Fruit fly (Drosophila melanogaster) whole organism, embryonic: Measurements from ENCODE around the gene blot.

ENCODE experiments used
- Atf6 ChIP-seq: fragments of 200-800 bp; sonication (Bioruptor generic); IDR thresholded peaks from 2 replicates; pipeline ENCODE4 v1.3.6; 2022; ENCODE audit warnings: missing biosample characterization, missing genetic modification characterization
- CG10565 ChIP-seq: fragments of 200-800 bp; sonication (Bioruptor generic); optimal IDR thresholded peaks from 3 replicates; lab custom pipeline; 2016; ENCODE audit warnings: missing biosample characterization, mild to moderate bottlenecking, missing genetic modification characterization
- CG11085 ChIP-seq: fragments of 200-800 bp; sonication (Bioruptor generic); IDR thresholded peaks from 2 replicates; pipeline ENCODE4 v1.3.6; 2022; ENCODE audit warnings: missing biosample characterization, missing genetic modification characterization
- CG11247 ChIP-seq: fragments of 200-800 bp; sonication (Bioruptor generic); IDR thresholded peaks from 2 replicates; pipeline ENCODE4 v1.3.6; 2022; ENCODE audit warnings: missing biosample characterization, missing genetic modification characterization
- CG1233 ChIP-seq: fragments of 200-800 bp; sonication (Bioruptor generic); optimal IDR thresholded peaks from 4 replicates; lab custom pipeline; 2018; ENCODE audit warnings: missing biosample characterization, mild to moderate bottlenecking, missing genetic modification characterization
- CG12769 ChIP-seq: fragments of 200-800 bp; sonication (Bioruptor generic); optimal IDR thresholded peaks from 2 replicates; lab custom pipeline; 2019; ENCODE audit warnings: missing biosample characterization, mild to moderate bottlenecking, missing genetic modification characterization, moderate library complexity
- CG13624 ChIP-seq: fragments of 200-800 bp; sonication (Bioruptor generic); optimal IDR thresholded peaks from 2 replicates; lab custom pipeline; 2016; ENCODE audit warnings: missing biosample characterization, missing genetic modification characterization
- CG14710 ChIP-seq: fragments of 200-800 bp; sonication (Bioruptor generic); optimal IDR thresholded peaks from 3 replicates; lab custom pipeline; 2019; ENCODE audit warnings: missing biosample characterization, mild to moderate bottlenecking, missing genetic modification characterization, moderate library complexity
- CG1529 ChIP-seq: fragments of 200-800 bp; sonication (Bioruptor generic); optimal IDR thresholded peaks from 3 replicates; lab custom pipeline; 2018; ENCODE audit warnings: missing biosample characterization, missing genetic modification characterization
- CG15696 ChIP-seq: fragments of 200-800 bp; sonication (Bioruptor generic); optimal IDR thresholded peaks from 2 replicates; lab custom pipeline; 2019; ENCODE audit warnings: missing biosample characterization, mild to moderate bottlenecking, missing genetic modification characterization, moderate library complexity
- CG18599 ChIP-seq: fragments of 200-800 bp; sonication (Bioruptor generic); optimal IDR thresholded peaks from 3 replicates; lab custom pipeline; 2017; ENCODE audit warnings: missing biosample characterization, missing genetic modification characterization, mild to moderate bottlenecking, moderate library complexity, missing genetic modification reagents
- CG2678 ChIP-seq: fragments of 200-800 bp; sonication (Bioruptor generic); optimal IDR thresholded peaks from 3 replicates; lab custom pipeline; 2019; ENCODE audit warnings: missing biosample characterization, mild to moderate bottlenecking, missing genetic modification characterization, moderate library complexity
- CG30403 ChIP-seq: fragments of 200-800 bp; sonication (Bioruptor generic); optimal IDR thresholded peaks from 3 replicates; lab custom pipeline; 2016; ENCODE audit warnings: missing biosample characterization, missing genetic modification characterization
- CG32772 ChIP-seq: fragments of 200-800 bp; sonication (Bioruptor generic); IDR thresholded peaks from 2 replicates; pipeline ENCODE4 v1.3.6; 2022; ENCODE audit warnings: missing biosample characterization, missing genetic modification characterization
- CG34376 ChIP-seq: fragments of 200-800 bp; sonication (Bioruptor generic); optimal IDR thresholded peaks from 2 replicates; lab custom pipeline; 2018; ENCODE audit warnings: missing biosample characterization, mild to moderate bottlenecking, missing genetic modification characterization
- CG4424 ChIP-seq: fragments of 200-800 bp; sonication (Bioruptor generic); optimal IDR thresholded peaks from 3 replicates; lab custom pipeline; 2016; ENCODE audit warnings: missing biosample characterization, missing genetic modification characterization
- CG6854 ChIP-seq: fragments of 200-800 bp; sonication (Bioruptor generic); optimal IDR thresholded peaks from 3 replicates; lab custom pipeline; 2017; ENCODE audit warnings: missing biosample characterization, mild to moderate bottlenecking, missing genetic modification characterization
- CrebB ChIP-seq: fragments of 200-800 bp; sonication (Bioruptor generic); optimal IDR thresholded peaks from 3 replicates; lab custom pipeline; 2018; ENCODE audit warnings: missing biosample characterization, mild to moderate bottlenecking, missing genetic modification characterization
- Deaf1 ChIP-seq: fragments of 200-800 bp; optimal IDR thresholded peaks from 3 replicates; lab custom pipeline; 2019; ENCODE audit warnings: missing biosample characterization, mild to moderate bottlenecking, missing genetic modification characterization, moderate library complexity
- Ets65A ChIP-seq: fragments of 200-800 bp; sonication (Bioruptor generic); peaks from one replicate; lab custom pipeline; 2016; ENCODE audit warnings: missing biosample characterization, missing genetic modification characterization
- GATAe ChIP-seq: fragments of 200-800 bp; sonication (Bioruptor generic); conservative IDR thresholded peaks from 2 replicates; pipeline ENCODE4 v1.3.6; 2022; ENCODE audit warnings: missing biosample characterization, missing genetic modification characterization
- HLH4C ChIP-seq: fragments of 200-800 bp; sonication (Bioruptor generic); IDR thresholded peaks from 3 replicates; pipeline ENCODE4 v1.3.6; 2022; ENCODE audit warnings: missing biosample characterization, missing genetic modification characterization; ENCODE audit not compliant: partially characterized antibody
- Hand ChIP-seq: fragments of 200-800 bp; sonication (Bioruptor generic); optimal IDR thresholded peaks from 2 replicates; lab custom pipeline; 2017; ENCODE audit warnings: mild to moderate bottlenecking, missing biosample characterization, missing genetic modification reagents, missing genetic modification characterization
- Lim3 ChIP-seq: fragments of 200-800 bp; sonication (Bioruptor generic); IDR thresholded peaks from 2 replicates; pipeline ENCODE4 v1.3.6; 2022; ENCODE audit warnings: missing biosample characterization, missing genetic modification characterization
- MBD-R2 ChIP-seq: fragments of 200-800 bp; sonication (Bioruptor generic); IDR thresholded peaks from 2 replicates; pipeline ENCODE4 v1.3.6; 2022; ENCODE audit warnings: missing biosample characterization, missing genetic modification characterization
- Mrtf ChIP-seq: fragments of 200-800 bp; sonication (Bioruptor generic); IDR thresholded peaks from 3 replicates; pipeline ENCODE4 v1.3.6; 2022; ENCODE audit warnings: missing biosample characterization, missing genetic modification characterization
- Neu2 ChIP-seq: fragments of 200-800 bp; sonication (Bioruptor generic); optimal IDR thresholded peaks from 3 replicates; lab custom pipeline; 2016; ENCODE audit warnings: missing biosample characterization, missing genetic modification characterization, borderline replicate concordance
- Rfx ChIP-seq: fragments of 200-800 bp; sonication (Bioruptor generic); IDR thresholded peaks from 2 replicates; pipeline ENCODE4 v1.3.6; 2022; ENCODE audit warnings: missing biosample characterization, missing genetic modification characterization
- Rx ChIP-seq: fragments of 200-800 bp; sonication (Bioruptor generic); IDR thresholded peaks from 2 replicates; pipeline ENCODE4 v1.3.6; 2022; ENCODE audit warnings: missing biosample characterization, missing genetic modification characterization
- Six4 ChIP-seq: fragments of 200-800 bp; sonication (Bioruptor generic); optimal IDR thresholded peaks from 2 replicates; lab custom pipeline; 2016; ENCODE audit warnings: missing biosample characterization, missing genetic modification characterization
- Tbp ChIP-seq: fragments of >200 bp; optimal IDR thresholded peaks from 2 replicates; lab custom pipeline; 2018; ENCODE audit warnings: missing biosample characterization, missing genetic modification characterization
- ab ChIP-seq: fragments of 200-800 bp; sonication (Bioruptor generic); optimal IDR thresholded peaks from 2 replicates; lab custom pipeline; 2016; ENCODE audit warnings: missing biosample characterization, missing genetic modification characterization
- caup ChIP-seq: fragments of 200-800 bp; sonication (Bioruptor generic); optimal IDR thresholded peaks from 3 replicates; lab custom pipeline; 2017; ENCODE audit warnings: missing biosample characterization, mild to moderate bottlenecking, missing genetic modification characterization, moderate library complexity; ENCODE audit not compliant: severe bottlenecking
- crp ChIP-seq, 2 experiments: fragments of 200-800 bp; sonication (Bioruptor generic); optimal IDR thresholded peaks; 2 replicates in 1 of 2; 3 replicates in 1 of 2; lab custom pipeline; 2017; ENCODE audit warnings: missing biosample characterization in 2 of 2, missing genetic modification characterization in 2 of 2, mild to moderate bottlenecking in 1 of 2, moderate library complexity in 1 of 2
- eyg ChIP-seq: fragments of 200-800 bp; sonication (Bioruptor generic); optimal IDR thresholded peaks from 3 replicates; lab custom pipeline; 2016; ENCODE audit warnings: missing biosample characterization, missing genetic modification characterization
- fd102C ChIP-seq: fragments of 200-800 bp; sonication (Bioruptor generic); optimal IDR thresholded peaks from 2 replicates; lab custom pipeline; 2018; ENCODE audit warnings: missing biosample characterization, mild to moderate bottlenecking, missing genetic modification characterization, moderate library complexity
- gem ChIP-seq: fragments of 200-800 bp; sonication (Bioruptor generic); optimal IDR thresholded peaks from 2 replicates; lab custom pipeline; 2019; ENCODE audit warnings: missing biosample characterization, mild to moderate bottlenecking, missing genetic modification characterization, moderate library complexity
- grau ChIP-seq: fragments of 200-800 bp; optimal IDR thresholded peaks from 3 replicates; lab custom pipeline; 2019; ENCODE audit warnings: missing biosample characterization, mild to moderate bottlenecking, missing genetic modification characterization, moderate library complexity
- jigr1 ChIP-seq: fragments of 200-800 bp; sonication (Bioruptor generic); IDR thresholded peaks from 3 replicates; pipeline ENCODE4 v1.3.6; 2022; ENCODE audit warnings: missing biosample characterization, missing genetic modification characterization
- lbe ChIP-seq: fragments of 200-800 bp; sonication (Bioruptor generic); optimal IDR thresholded peaks from 2 replicates; lab custom pipeline; 2016; ENCODE audit warnings: missing biosample characterization, mild to moderate bottlenecking, missing genetic modification characterization
- lilli ChIP-seq: fragments of 200-800 bp; sonication (Bioruptor generic); optimal IDR thresholded peaks from 3 replicates; lab custom pipeline; 2016; ENCODE audit warnings: missing biosample characterization, missing genetic modification characterization
- mld ChIP-seq: fragments of 200-800 bp; sonication (Bioruptor generic); IDR thresholded peaks from 3 replicates; pipeline ENCODE4 v1.3.6; 2022; ENCODE audit warnings: missing biosample characterization, missing genetic modification characterization; ENCODE audit not compliant: partially characterized antibody
- nmo ChIP-seq: fragments of 200-800 bp; sonication (Bioruptor generic); optimal IDR thresholded peaks from 2 replicates; lab custom pipeline; 2018; ENCODE audit warnings: missing biosample characterization, mild to moderate bottlenecking, missing genetic modification characterization, moderate library complexity
- pum ChIP-seq: fragments of 200-800 bp; sonication (Bioruptor generic); optimal IDR thresholded peaks from 2 replicates; lab custom pipeline; 2016; ENCODE audit warnings: missing biosample characterization, missing genetic modification characterization
- pzg ChIP-seq: fragments of 200-800 bp; sonication (Bioruptor generic); optimal IDR thresholded peaks from 3 replicates; lab custom pipeline; 2018; ENCODE audit warnings: missing biosample characterization, mild to moderate bottlenecking, missing genetic modification characterization, moderate library complexity
- rib ChIP-seq: fragments of 200-800 bp; sonication (Bioruptor generic); IDR thresholded peaks from 2 replicates; pipeline ENCODE4 v1.3.6; 2022; ENCODE audit warnings: missing biosample characterization, missing genetic modification characterization
- run ChIP-seq: fragments of 200-800 bp; sonication (Bioruptor generic); optimal IDR thresholded peaks from 3 replicates; lab custom pipeline; 2018; ENCODE audit warnings: missing biosample characterization, mild to moderate bottlenecking, missing genetic modification characterization
- sens ChIP-seq: fragments of 200-800 bp; sonication (Bioruptor generic); peaks from one replicate; lab custom pipeline; 2016; ENCODE audit warnings: missing biosample characterization, missing genetic modification characterization
- seq ChIP-seq: fragments of 200-800 bp; sonication (Bioruptor generic); IDR thresholded peaks from 2 replicates; pipeline ENCODE4 v1.3.6; 2022; ENCODE audit warnings: missing biosample characterization, missing genetic modification characterization
- tin ChIP-seq: fragments of 200-800 bp; sonication (Bioruptor generic); optimal IDR thresholded peaks from 3 replicates; lab custom pipeline; 2016; ENCODE audit warnings: missing biosample characterization, missing genetic modification characterization
- trem ChIP-seq: fragments of 200-800 bp; optimal IDR thresholded peaks from 3 replicates; lab custom pipeline; 2019; ENCODE audit warnings: missing biosample characterization, mild to moderate bottlenecking, missing genetic modification characterization, moderate library complexity
- vvl ChIP-seq: fragments of 200-800 bp; sonication (Bioruptor generic); IDR thresholded peaks from 2 replicates; pipeline ENCODE4 v1.3.6; 2022; ENCODE audit warnings: missing biosample characterization, missing genetic modification characterization
- wek ChIP-seq: fragments of 200-800 bp; sonication (Bioruptor generic); optimal IDR thresholded peaks from 3 replicates; lab custom pipeline; 2018; ENCODE audit warnings: missing biosample characterization, mild to moderate bottlenecking, missing genetic modification characterization, moderate library complexity

The blot gene

dm6 chr3L:17428779-17429178 lies 7.5 kb upstream of the blot start, which contains the start of gene Gorab (continued):
- TF ChIP-seq nmo: peak; percentile 95
- peak; percentile 68 for TF ChIP-seq CG1233
- TF ChIP-seq Rx: peak; percentile 90
- no peak for TF ChIP-seq wek (GFP tag; lab: Kevin White, UChicago)
- no peak for TF ChIP-seq CG10565 (GFP tag; lab: Kevin White, UChicago)
- peak; percentile 93 for TF ChIP-seq Mrtf
- peak; percentile 80 for TF ChIP-seq CG18599 (GFP tag; lab: Kevin White, UChicago)
- peak; percentile 85 for TF ChIP-seq caup
- TF ChIP-seq run (tag; lab: Kevin White, UChicago): no peak
- TF ChIP-seq CG12769 (tag; lab: Kevin White, UChicago): no peak
- peak; percentile 99 for TF ChIP-seq Ets65A (GFP tag; lab: Kevin White, UChicago)
- peak; percentile 90 for TF ChIP-seq seq (GFP tag; lab: Robert Waterston, UW)
- no peak for TF ChIP-seq Neu2 (GFP tag; lab: Kevin White, UChicago)
- TF ChIP-seq gem: peak; percentile 90
- peak; percentile 84 for TF ChIP-seq CG30403 (GFP tag; lab: Kevin White, UChicago)
- TF ChIP-seq MBD-R2: peak; percentile 91
- peak; percentile 88 for TF ChIP-seq Lim3 (GFP tag; lab: Robert Waterston, UW)
- TF ChIP-seq CG13624: peak; percentile 77
- TF ChIP-seq Deaf1 (tag; lab: Kevin White, UChicago): peak; percentile 52
- peak; percentile 93 for TF ChIP-seq CG11247 (GFP tag; lab: Robert Waterston, UW)
- TF ChIP-seq Hand (GFP tag; lab: Kevin White, UChicago): no peak
- peak; percentile 60 for TF ChIP-seq pum (GFP tag; lab: Kevin White, UChicago)
- TF ChIP-seq CG32772 (GFP tag; lab: Robert Waterston, UW): peak; percentile 97
- peak; percentile 86 for TF ChIP-seq CG15696 (tag; lab: Kevin White, UChicago)
- TF ChIP-seq Atf6: peak; percentile 87
- TF ChIP-seq mld: no peak
- peak; percentile 94 for TF ChIP-seq CG14710 (tag; lab: Kevin White, UChicago)
- TF ChIP-seq CG6854: no peak
- peak; percentile 89 for TF ChIP-seq jigr1
- TF ChIP-seq grau (tag; lab: Kevin White, UChicago): peak; percentile 85
- TF ChIP-seq CG11085 (GFP tag; lab: Robert Waterston, UW): peak; percentile 94
- peak; percentile 88 for TF ChIP-seq tin
- peak; percentile 47 for TF ChIP-seq CG1529 (GFP tag; lab: Kevin White, UChicago)
- peak; percentile 58 for TF ChIP-seq ab (GFP tag; lab: Kevin White, UChicago)
- peak; percentile 89 for TF ChIP-seq rib (GFP tag; lab: Robert Waterston, UW)
- TF ChIP-seq CG4424 (GFP tag; lab: Kevin White, UChicago): peak; percentile 87

DNA sequence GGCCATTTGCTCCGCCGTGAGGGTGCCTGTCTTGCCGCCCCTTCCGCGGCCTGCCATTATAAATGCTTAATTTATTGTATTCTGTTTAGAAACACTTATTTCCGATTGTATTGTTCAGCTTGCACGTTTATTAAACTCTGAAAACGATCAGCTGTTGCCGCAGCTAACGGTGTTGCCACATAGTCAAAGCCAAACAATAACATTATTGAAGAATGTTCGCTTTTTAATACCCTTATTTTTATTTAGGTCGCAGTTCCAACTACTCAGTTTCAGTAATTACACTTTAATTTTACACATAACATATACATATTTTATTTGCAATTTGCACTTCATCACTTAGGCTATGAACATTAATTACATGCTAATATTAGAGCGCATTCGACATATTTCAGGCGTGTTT lies 5.7 kb upstream of the blot start, which contains the start of gene Polr3G:
TSS of gene Polr3G (minus strand) at position 118 of the 400 bp plus-strand sequence.
- TF ChIP-seq vvl (GFP tag; lab: Robert Waterston, UW) (peak; percentile 44; the same call in 1 of the 2 replicates), Rfx (GFP tag; lab: Robert Waterston, UW) (peak; percentile 56), eyg (peak; percentile 7), pzg (GFP tag; lab: Kevin White, UChicago) (peak; percentile 39), trem (tag; lab: Kevin White, UChicago) (peak; percentile 32), sens (peak; percentile 86), CG2678 (peak; percentile 25), GATAe (no peak), fd102C (GFP tag; lab: Kevin White, UChicago) (no peak), lilli (GFP tag; lab: Kevin White, UChicago) (peak; percentile 48), CG34376 (GFP tag; lab: Kevin White, UChicago) (peak; percentile 23), crp (GFP tag; optimal IDR thresholded peaks at IDR 0.05; lab: Kevin White, UChicago) (peak; percentile 59 to 93), CrebB (tag; lab: Kevin White, UChicago) (peak; percentile 7), lbe (peak; percentile 22), HLH4C (GFP tag; lab: Robert Waterston, UW) (no peak), tin (peak; percentile 16), Six4 (GFP tag; lab: Kevin White, UChicago) (peak; percentile 8), Tbp (GFP tag; lab: Kevin White, UChicago) (no peak), CG13624 (peak; percentile 5)
